Worm (Caenorhabditis elegans) whole organism, young adult: Measurements from ENCODE around the gene msp-50.

Source experiments
- B0336.3 ChIP-seq: fragments of 200-800 bp; sonication (Bioruptor generic); IDR thresholded peaks from 2 replicates; pipeline ENCODE4 v1.3.6; 2022; ENCODE audit warnings: missing genetic modification characterization, missing compliant biosample characterization
- hsf-1 ChIP-seq: fragments of 200-800 bp; sonication (Bioruptor generic); IDR thresholded peaks from 2 replicates; pipeline ENCODE4 v1.3.6; 2022; ENCODE audit warnings: missing genetic modification reagents, missing genetic modification characterization, missing compliant biosample characterization

DNA sequence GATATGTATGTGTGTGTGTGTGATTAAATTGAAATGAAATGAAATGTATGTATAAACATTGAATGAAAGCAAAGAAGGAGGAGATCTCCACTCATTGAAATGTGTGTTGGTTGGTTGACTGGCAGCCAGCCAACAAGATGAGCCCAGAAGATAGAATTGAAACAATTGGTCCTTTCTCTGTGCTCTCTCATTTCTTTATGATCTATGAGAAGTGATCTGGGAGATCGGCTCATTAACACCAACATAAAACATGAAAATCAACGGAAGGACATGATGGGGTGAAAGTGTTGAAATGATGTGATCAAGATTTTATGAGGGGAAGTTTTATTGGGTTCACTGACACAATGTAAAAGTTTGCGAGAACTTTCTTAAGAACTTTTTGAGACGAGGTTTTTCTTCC, 23.2 kb downstream of the msp-50 start:
- TF ChIP-seq B0336.3 (GFP tag; lab: Robert Waterston, UW) (no peak), hsf-1 (GFP tag; lab: Robert Waterston, UW) (no peak)
